Fruit fly (Drosophila melanogaster) whole organism, embryonic: Measurements from ENCODE around the gene DCTN6-p27.

Experiments used
- Abd-B ChIP-seq: fragments of 200-800 bp; sonication (Bioruptor generic); optimal IDR thresholded peaks from 2 replicates; lab custom pipeline; 2018; ENCODE audit warnings: missing biosample characterization, mild to moderate bottlenecking, missing genetic modification characterization, moderate library complexity
- Atf-2 ChIP-seq: fragments of 200-800 bp; sonication (Bioruptor generic); optimal IDR thresholded peaks from 2 replicates; lab custom pipeline; 2016; ENCODE audit warnings: missing biosample characterization, missing genetic modification characterization
- CG10267 ChIP-seq: fragments of 200-800 bp; sonication (Bioruptor generic); optimal IDR thresholded peaks from 2 replicates; lab custom pipeline; 2018; ENCODE audit warnings: missing biosample characterization, mild to moderate bottlenecking, missing genetic modification characterization, moderate library complexity
- CG10462 ChIP-seq: fragments of 200-800 bp; sonication (Bioruptor generic); optimal IDR thresholded peaks from 2 replicates; lab custom pipeline; 2016; ENCODE audit warnings: missing biosample characterization, missing genetic modification characterization
- CG11398 ChIP-seq: fragments of 200-800 bp; sonication (Bioruptor generic); optimal IDR thresholded peaks from 2 replicates; lab custom pipeline; 2016; ENCODE audit warnings: missing biosample characterization, missing genetic modification characterization
- CG16863 ChIP-seq: fragments of 200-800 bp; sonication (Bioruptor generic); optimal IDR thresholded peaks from 3 replicates; lab custom pipeline; 2016; ENCODE audit warnings: missing biosample characterization, missing genetic modification characterization
- CG17568 ChIP-seq: fragments of 200-800 bp; sonication (Bioruptor generic); optimal IDR thresholded peaks from 2 replicates; lab custom pipeline; 2018; ENCODE audit warnings: missing biosample characterization, mild to moderate bottlenecking, missing genetic modification characterization, moderate library complexity
- CG18764 ChIP-seq: fragments of 200-800 bp; sonication (Bioruptor generic); optimal IDR thresholded peaks from 3 replicates; lab custom pipeline; 2016; ENCODE audit warnings: missing biosample characterization, missing genetic modification characterization
- CG2116 ChIP-seq: fragments of 200-800 bp; sonication (Bioruptor generic); optimal IDR thresholded peaks from 3 replicates; lab custom pipeline; 2018; ENCODE audit warnings: missing biosample characterization, mild to moderate bottlenecking, missing genetic modification characterization
- CG2129 ChIP-seq: fragments of 200-800 bp; sonication (Bioruptor generic); IDR thresholded peaks from 2 replicates; pipeline ENCODE4 v1.3.6; 2022; ENCODE audit warnings: missing biosample characterization, missing genetic modification characterization; ENCODE audit not compliant: partially characterized antibody
- CG30403 ChIP-seq: fragments of 200-800 bp; sonication (Bioruptor generic); optimal IDR thresholded peaks from 3 replicates; lab custom pipeline; 2016; ENCODE audit warnings: missing biosample characterization, missing genetic modification characterization
- CG3065 ChIP-seq: fragments of 200-800 bp; sonication (Bioruptor generic); optimal IDR thresholded peaks from 2 replicates; lab custom pipeline; 2016; ENCODE audit warnings: missing biosample characterization, missing genetic modification characterization
- CG32532 ChIP-seq: fragments of 200-800 bp; sonication (Bioruptor generic); IDR thresholded peaks from 2 replicates; pipeline ENCODE4 v1.3.6; 2022; ENCODE audit warnings: missing biosample characterization, missing genetic modification characterization
- CG32772 ChIP-seq: fragments of 200-800 bp; sonication (Bioruptor generic); IDR thresholded peaks from 2 replicates; pipeline ENCODE4 v1.3.6; 2022; ENCODE audit warnings: missing biosample characterization, missing genetic modification characterization
- CG3995 ChIP-seq: fragments of 200-800 bp; sonication (Bioruptor generic); optimal IDR thresholded peaks from 3 replicates; lab custom pipeline; 2016; ENCODE audit warnings: missing biosample characterization, missing genetic modification characterization
- CG4328 ChIP-seq: fragments of 200-800 bp; sonication (Bioruptor generic); optimal IDR thresholded peaks from 3 replicates; lab custom pipeline; 2017; ENCODE audit warnings: missing biosample characterization, missing genetic modification reagents, missing genetic modification characterization
- CG4360 ChIP-seq: fragments of 200-800 bp; sonication (Bioruptor generic); IDR thresholded peaks from 2 replicates; pipeline ENCODE4 v1.3.6; 2022; ENCODE audit warnings: missing biosample characterization, missing genetic modification characterization
- CG7357 ChIP-seq: fragments of 200-800 bp; sonication (Bioruptor generic); IDR thresholded peaks from 3 replicates; pipeline ENCODE4 v1.3.6; 2022; ENCODE audit warnings: missing biosample characterization, missing genetic modification characterization
- CG8388 ChIP-seq: fragments of 200-800 bp; sonication (Bioruptor generic); optimal IDR thresholded peaks from 2 replicates; lab custom pipeline; 2019; ENCODE audit warnings: missing biosample characterization, mild to moderate bottlenecking, missing genetic modification characterization, moderate library complexity
- CG8478 ChIP-seq: fragments of >200 bp; optimal IDR thresholded peaks from 2 replicates; lab custom pipeline; 2018
- CHES-1-like ChIP-seq: fragments of 200-800 bp; sonication (Bioruptor generic); optimal IDR thresholded peaks from 2 replicates; lab custom pipeline; 2016; ENCODE audit warnings: missing biosample characterization, missing genetic modification characterization
- Dll ChIP-seq: fragments of 200-800 bp; sonication (Bioruptor generic); IDR thresholded peaks from 4 replicates; pipeline ENCODE4 v1.3.6; 2022; ENCODE audit warnings: missing biosample characterization, missing genetic modification characterization; ENCODE audit not compliant: partially characterized antibody
- HmgZ ChIP-seq: fragments of 200-800 bp; sonication (Bioruptor generic); optimal IDR thresholded peaks from 2 replicates; lab custom pipeline; 2018; ENCODE audit warnings: missing biosample characterization, mild to moderate bottlenecking, missing genetic modification characterization
- Nf-YC ChIP-seq: fragments of 200-800 bp; optimal IDR thresholded peaks from 3 replicates; lab custom pipeline; 2019; ENCODE audit warnings: missing biosample characterization, mild to moderate bottlenecking, missing genetic modification characterization, moderate library complexity
- Usf ChIP-seq: fragments of 200-800 bp; sonication (Bioruptor generic); optimal IDR thresholded peaks from 2 replicates; lab custom pipeline; 2017; ENCODE audit warnings: missing genotype, missing biosample characterization, missing genetic modification characterization
- Xrp1 ChIP-seq: fragments of 200-800 bp; sonication (Bioruptor generic); IDR thresholded peaks from 2 replicates; pipeline ENCODE4 v1.3.6; 2022; ENCODE audit warnings: missing biosample characterization, missing genetic modification characterization
- ara ChIP-seq: fragments of 200-800 bp; sonication (Bioruptor generic); IDR thresholded peaks from 2 replicates; pipeline ENCODE4 v1.3.6; 2022; ENCODE audit warnings: missing biosample characterization, missing genetic modification characterization
- ase ChIP-seq: fragments of 200-800 bp; sonication (Bioruptor generic); IDR thresholded peaks from 3 replicates; pipeline ENCODE4 v1.3.6; 2022; ENCODE audit warnings: missing biosample characterization, missing genetic modification characterization
- bowl ChIP-seq: fragments of 200-800 bp; sonication (Bioruptor generic); IDR thresholded peaks from 2 replicates; pipeline ENCODE4 v1.3.6; 2022; ENCODE audit warnings: missing biosample characterization, missing genetic modification characterization
- btn ChIP-seq: fragments of 200-800 bp; sonication (Bioruptor generic); optimal IDR thresholded peaks from 2 replicates; lab custom pipeline; 2016; ENCODE audit warnings: missing biosample characterization, missing genetic modification characterization
- cad ChIP-seq: fragments of >200 bp; optimal IDR thresholded peaks from 2 replicates; lab custom pipeline; 2017; ENCODE audit warnings: missing biosample characterization, missing genetic modification characterization
- cato ChIP-seq: fragments of 200-800 bp; sonication (Bioruptor generic); optimal IDR thresholded peaks from 2 replicates; lab custom pipeline; 2016; ENCODE audit warnings: missing biosample characterization, missing genetic modification characterization, borderline replicate concordance
- chm ChIP-seq: fragments of 200-800 bp; sonication (Bioruptor generic); IDR thresholded peaks from 2 replicates; pipeline ENCODE4 v1.3.6; 2022; ENCODE audit warnings: missing biosample characterization, missing genetic modification characterization
- croc ChIP-seq: fragments of 200-800 bp; sonication (Bioruptor generic); conservative IDR thresholded peaks from 3 replicates; pipeline ENCODE4 v1.3.6; 2022; ENCODE audit warnings: missing biosample characterization, missing genetic modification characterization
- crp ChIP-seq, 2 experiments: fragments of 200-800 bp; sonication (Bioruptor generic); optimal IDR thresholded peaks; 2 replicates in 1 of 2; 3 replicates in 1 of 2; lab custom pipeline; 2017; ENCODE audit warnings: missing biosample characterization in 2 of 2, missing genetic modification characterization in 2 of 2, mild to moderate bottlenecking in 1 of 2, moderate library complexity in 1 of 2
- danr ChIP-seq: fragments of 200-800 bp; sonication (Bioruptor generic); IDR thresholded peaks from 2 replicates; pipeline ENCODE4 v1.3.6; 2022; ENCODE audit warnings: missing biosample characterization, missing genetic modification characterization
- fd96Cb ChIP-seq: fragments of 200-800 bp; sonication (Bioruptor generic); optimal IDR thresholded peaks from 2 replicates; lab custom pipeline; 2018; ENCODE audit warnings: missing biosample characterization, mild to moderate bottlenecking, missing genetic modification characterization, moderate library complexity
- hkb ChIP-seq, 2 experiments: fragments of 200-800 bp in 1 of 2; fragments of >200 bp in 1 of 2; sonication (Bioruptor generic) in 1 of 2; IDR thresholded peaks in 1 of 2; optimal IDR thresholded peaks in 1 of 2; 2 replicates each; pipeline versions ENCODE4 v1.3.6 to Lab custom; 2017 to 2022; ENCODE audit warnings: missing biosample characterization in 1 of 2, missing genetic modification characterization in 1 of 2
- jumu ChIP-seq: fragments of 200-800 bp; sonication (Bioruptor generic); optimal IDR thresholded peaks from 3 replicates; lab custom pipeline; 2016; ENCODE audit warnings: missing biosample characterization, missing genetic modification characterization
- lab ChIP-seq: fragments of 200-800 bp; sonication (Bioruptor generic); optimal IDR thresholded peaks from 3 replicates; lab custom pipeline; 2017; ENCODE audit warnings: missing biosample characterization, missing genetic modification characterization, mild to moderate bottlenecking, moderate library complexity, missing genetic modification reagents
- nau ChIP-seq: fragments of 200-800 bp; sonication (Bioruptor generic); optimal IDR thresholded peaks from 3 replicates; lab custom pipeline; 2017; ENCODE audit warnings: missing biosample characterization, mild to moderate bottlenecking, missing genetic modification characterization, missing genetic modification reagents
- nerfin-2 ChIP-seq: fragments of 200-800 bp; sonication (Bioruptor generic); IDR thresholded peaks from 2 replicates; pipeline ENCODE4 v1.3.6; 2022; ENCODE audit warnings: missing biosample characterization, missing genetic modification characterization; ENCODE audit not compliant: partially characterized antibody
- otp ChIP-seq: fragments of 200-800 bp; sonication (Bioruptor generic); IDR thresholded peaks from 3 replicates; pipeline ENCODE4, ENCODE4 v1.3.6; 2022; ENCODE audit warnings: missing biosample characterization, missing genetic modification characterization
- pb ChIP-seq: fragments of 200-800 bp; sonication (Bioruptor generic); optimal IDR thresholded peaks from 3 replicates; lab custom pipeline; 2016; ENCODE audit warnings: missing biosample characterization, missing genetic modification characterization
- pzg ChIP-seq: fragments of 200-800 bp; sonication (Bioruptor generic); optimal IDR thresholded peaks from 3 replicates; lab custom pipeline; 2018; ENCODE audit warnings: missing biosample characterization, mild to moderate bottlenecking, missing genetic modification characterization, moderate library complexity
- repo ChIP-seq: fragments of 200-800 bp; sonication (Bioruptor generic); optimal IDR thresholded peaks from 2 replicates; lab custom pipeline; 2016; ENCODE audit warnings: missing biosample characterization, missing genetic modification characterization
- stwl ChIP-seq: fragments of 200-800 bp; sonication (Bioruptor generic); optimal IDR thresholded peaks from 3 replicates; lab custom pipeline; 2018; ENCODE audit warnings: missing biosample characterization, mild to moderate bottlenecking, missing genetic modification characterization, moderate library complexity
- tap ChIP-seq: fragments of 200-800 bp; optimal IDR thresholded peaks from 3 replicates; lab custom pipeline; 2019; ENCODE audit warnings: missing biosample characterization, mild to moderate bottlenecking, missing genetic modification characterization, moderate library complexity
- tll ChIP-seq, 2 experiments: fragments of 200-800 bp in 1 of 2; fragments of >200 bp in 1 of 2; sonication (Bioruptor generic) in 1 of 2; optimal IDR thresholded peaks; 2 replicates each; lab custom pipeline; 2017 to 2019; ENCODE audit warnings: missing biosample characterization in 2 of 2, missing genetic modification characterization in 2 of 2, mild to moderate bottlenecking in 1 of 2, moderate library complexity in 1 of 2

DCTN6-p27 gene

dm6 chr2L:19141435-19142126, 9.5 kb downstream of the DCTN6-p27 start (continued):
- TF ChIP-seq Atf-2 (GFP tag; lab: Kevin White, UChicago) (peak; percentile 70), CG10462 (GFP tag; lab: Kevin White, UChicago) (peak; percentile 8), tll (GFP tag; optimal IDR thresholded peaks at IDR 0.05; lab: Kevin White, UChicago) (no peak), Dll (GFP tag; lab: Robert Waterston, UW) (no peak), CG8478 (lab: Kevin White, UChicago) (no peak), stwl (no peak), ase (no peak), CG11398 (GFP tag; lab: Kevin White, UChicago) (peak; percentile 46), CG4360 (no peak), danr (GFP tag; lab: Robert Waterston, UW) (0 out of 2 replicates have a peak, but pooled peaks have one; percentile 21), fd96Cb (peak; percentile 73), bowl (no peak), CG10267 (tag; lab: Kevin White, UChicago) (peak; percentile 68), jumu (GFP tag; lab: Kevin White, UChicago) (peak; percentile 44), CG18764 (peak; percentile 51), CG2116 (peak; percentile 30), Nf-YC (peak; percentile 18), CG7357 (no peak), btn (no peak), otp (GFP tag; lab: Robert Waterston, UW) (0 out of 3 replicates have a peak, but pooled peaks have one; percentile 9), nau (GFP tag; lab: Kevin White, UChicago) (peak; percentile 75), CG32532 (GFP tag; lab: Robert Waterston, UW) (peak; percentile 67), HmgZ (tag; lab: Kevin White, UChicago) (peak; percentile 65), CG3065 (GFP tag; lab: Kevin White, UChicago) (peak; percentile 55), CG17568 (GFP tag; lab: Kevin White, UChicago) (peak; percentile 43), tap (tag; lab: Kevin White, UChicago) (peak; percentile 55), hkb (optimal IDR thresholded peaks at IDR 0.05; lab: Kevin White, UChicago) (no peak), hkb (GFP tag; IDR thresholded peaks at IDR 0.05; lab: Robert Waterston, UW) (0 out of 2 replicates have a peak, but pooled peaks have one; percentile 39), Abd-B (GFP tag; lab: Kevin White, UChicago) (peak; percentile 25), CG32772 (no peak), croc (peak; percentile 42; the same call in 2 of the 3 replicates), Xrp1 (GFP tag; lab: Robert Waterston, UW) (peak; percentile 57; the same call in 1 of the 2 replicates), crp (GFP tag; optimal IDR thresholded peaks at IDR 0.05; lab: Kevin White, UChicago) (no peak), CG4328 (peak; percentile 41), cad (no peak), CG3995 (peak; percentile 27), chm (GFP tag; lab: Robert Waterston, UW) (no peak), cato (GFP tag; lab: Kevin White, UChicago) (peak; percentile 47), CG16863 (GFP tag; lab: Kevin White, UChicago) (peak; percentile 45), CG8388 (GFP tag; lab: Kevin White, UChicago) (peak; percentile 70), Usf (GFP tag; lab: Kevin White, UChicago) (peak; percentile 73), pzg (GFP tag; lab: Kevin White, UChicago) (no peak), CG30403 (GFP tag; lab: Kevin White, UChicago) (peak; percentile 84), nerfin-2 (GFP tag; lab: Robert Waterston, UW) (no peak), ara (GFP tag; lab: Robert Waterston, UW) (peak; percentile 50; the same call in 1 of the 2 replicates), repo (GFP tag; lab: Kevin White, UChicago) (peak; percentile 33), pb (GFP tag; lab: Kevin White, UChicago) (peak; percentile 42), lab (GFP tag; lab: Kevin White, UChicago) (peak; percentile 81), CHES-1-like (GFP tag; lab: Kevin White, UChicago) (peak; percentile 49), CG2129 (GFP tag; lab: Robert Waterston, UW) (no peak)
